Fruit fly (Drosophila melanogaster) whole organism, adult: Measurements from ENCODE around the gene pasi2.

Experiments
- CG11617 ChIP-seq: fragments of 200-800 bp; sonication (Bioruptor generic); optimal IDR thresholded peaks from 2 replicates; lab custom pipeline; 2017; ENCODE audit warnings: mild to moderate bottlenecking, missing biosample characterization, missing genetic modification reagents, missing genetic modification characterization
- CG12768 ChIP-seq: fragments of 200-800 bp; sonication (Bioruptor generic); optimal IDR thresholded peaks from 2 replicates; lab custom pipeline; 2017; ENCODE audit warnings: missing biosample characterization, missing genetic modification characterization, mild to moderate bottlenecking, moderate library complexity, missing genetic modification reagents
- CG14711 ChIP-seq: fragments of 200-800 bp; sonication (Bioruptor generic); optimal IDR thresholded peaks from 2 replicates; lab custom pipeline; 2018; ENCODE audit warnings: missing biosample characterization, mild to moderate bottlenecking, missing genetic modification characterization, moderate library complexity
- CG1620 ChIP-seq: fragments of 200-800 bp; sonication (Bioruptor generic); optimal IDR thresholded peaks from 2 replicates; lab custom pipeline; 2016; ENCODE audit warnings: missing biosample characterization, missing genetic modification characterization
- CG33017 ChIP-seq: fragments of 200-800 bp; sonication (Bioruptor generic); optimal IDR thresholded peaks from 2 replicates; lab custom pipeline; 2018; ENCODE audit warnings: missing biosample characterization, mild to moderate bottlenecking, missing genetic modification characterization, moderate library complexity
- CG5204 ChIP-seq: fragments of 200-800 bp; sonication (Bioruptor generic); optimal IDR thresholded peaks from 2 replicates; lab custom pipeline; 2016; ENCODE audit warnings: missing biosample characterization, missing genetic modification characterization
- Crg-1 ChIP-seq: fragments of 200-800 bp; sonication (Bioruptor generic); optimal IDR thresholded peaks from 2 replicates; lab custom pipeline; 2016; ENCODE audit warnings: missing biosample characterization, missing genetic modification characterization
- Hr96 ChIP-seq: fragments of 200-800 bp; sonication (Bioruptor generic); optimal IDR thresholded peaks from 2 replicates; lab custom pipeline; 2016; ENCODE audit warnings: missing biosample characterization, missing genetic modification characterization
- Mnt ChIP-seq: fragments of 200-800 bp; sonication (Bioruptor generic); optimal IDR thresholded peaks from 2 replicates; lab custom pipeline; 2016; ENCODE audit warnings: missing biosample characterization, mild to moderate bottlenecking, missing genetic modification characterization
- bab1 ChIP-seq: fragments of 200-800 bp; sonication (Bioruptor generic); optimal IDR thresholded peaks from 3 replicates; lab custom pipeline; 2019; ENCODE audit warnings: missing biosample characterization, mild to moderate bottlenecking, missing genetic modification characterization, moderate library complexity
- cic ChIP-seq: fragments of 200-800 bp; sonication (Bioruptor generic); optimal IDR thresholded peaks from 2 replicates; lab custom pipeline; 2017; ENCODE audit warnings: missing biosample characterization, mild to moderate bottlenecking, missing genetic modification characterization, moderate library complexity
- cnc ChIP-seq, 2 experiments: fragments of >200 bp; optimal IDR thresholded peaks; 2 replicates each; lab custom pipeline; 2017
- kay ChIP-seq: fragments of 200-800 bp; sonication (Bioruptor generic); peaks from one replicate; lab custom pipeline; 2016; ENCODE audit warnings: missing biosample characterization, missing genetic modification characterization, borderline replicate concordance
- ovo ChIP-seq: fragments of 200-800 bp; sonication (Bioruptor generic); optimal IDR thresholded peaks from 2 replicates; lab custom pipeline; 2016; ENCODE audit warnings: missing biosample characterization, missing genetic modification characterization
- pad ChIP-seq: fragments of 200-800 bp; sonication (Bioruptor generic); optimal IDR thresholded peaks from 3 replicates; lab custom pipeline; 2017; ENCODE audit warnings: missing biosample characterization, missing genetic modification characterization, mild to moderate bottlenecking, moderate library complexity, missing genetic modification reagents
- tj ChIP-seq: fragments of 200-800 bp; sonication (Bioruptor generic); optimal IDR thresholded peaks from 3 replicates; lab custom pipeline; 2017; ENCODE audit warnings: missing biosample characterization, mild to moderate bottlenecking, missing genetic modification characterization, moderate library complexity

The pasi2 gene

dm6 chr3R:9343645-9344044, 8.7 kb downstream of the pasi2 start:
- TF ChIP-seq bab1 (peak; percentile 18), CG14711 (tag; lab: Kevin White, UChicago) (no peak), kay (peak; percentile 81)

- TF ChIP-seq CG11617 (peak; percentile 31), kay (peak; percentile 41), cic (GFP tag; lab: Kevin White, UChicago) (peak; percentile 33), Mnt (GFP tag; lab: Kevin White, UChicago) (peak; percentile 24), Crg-1 (GFP tag; lab: Kevin White, UChicago) (no peak), CG12768 (GFP tag; lab: Kevin White, UChicago) (no peak), tj (GFP tag; lab: Kevin White, UChicago) (peak; percentile 14), ovo (GFP tag; lab: Kevin White, UChicago) (peak; percentile 17), CG5204 (no peak)
Measured at dm6 chr3R:9344186-9344790, 9.3 kb downstream of the pasi2 start.

dm6 chr3R:9344791-9345208, 9.8 kb downstream of the pasi2 start:
- TF ChIP-seq cic (GFP tag; lab: Kevin White, UChicago) (no peak), CG14711 (tag; lab: Kevin White, UChicago) (peak; percentile 22), kay (peak; percentile 66), cnc (optimal IDR thresholded peaks at IDR 0.05; lab: Kevin White, UChicago) (no peak), CG1620 (no peak), Hr96 (GFP tag; lab: Kevin White, UChicago) (no peak)

dm6 chr3R:9345904-9346303, 10.9 kb downstream of the pasi2 start:
- no peak for TF ChIP-seq CG33017 (tag; lab: Kevin White, UChicago)
- TF ChIP-seq pad (GFP tag; lab: Kevin White, UChicago) = peak; percentile 32

dm6 chr3R:9346539-9346938, 11.6 kb downstream of the pasi2 start:
- TF ChIP-seq kay = peak; percentile 81
- TF ChIP-seq bab1 = no peak

- TF ChIP-seq pad (GFP tag; lab: Kevin White, UChicago) (peak; percentile 41), tj (GFP tag; lab: Kevin White, UChicago) (no peak), kay (peak; percentile 93), bab1 (peak; percentile 11)
Measured at dm6 chr3R:9347702-9348378, 12.9 kb downstream of the pasi2 start.

- no peak for TF ChIP-seq ovo (GFP tag; lab: Kevin White, UChicago)
- TF ChIP-seq kay = peak; percentile 37
- TF ChIP-seq tj (GFP tag; lab: Kevin White, UChicago) = peak; percentile 27
Measured at dm6 chr3R:9348379-9348721, 13.4 kb downstream of the pasi2 start.

dm6 chr3R:9349267-9349820, 14.4 kb downstream of the pasi2 start:
- no peak for TF ChIP-seq cnc (optimal IDR thresholded peaks at IDR 0.05; lab: Kevin White, UChicago)
- TF ChIP-seq kay = peak; percentile 31

dm6 chr3R:9350561-9351379, 15.8 kb downstream of the pasi2 start:
- TF ChIP-seq CG11617 (no peak), cnc (optimal IDR thresholded peaks at IDR 0.05; lab: Kevin White, UChicago) (peak in 1 of 2 experiments; percentile 12)
